Fruit fly (Drosophila melanogaster): ENCODE results near the gene CG4045.

CG4045 gene

DNA sequence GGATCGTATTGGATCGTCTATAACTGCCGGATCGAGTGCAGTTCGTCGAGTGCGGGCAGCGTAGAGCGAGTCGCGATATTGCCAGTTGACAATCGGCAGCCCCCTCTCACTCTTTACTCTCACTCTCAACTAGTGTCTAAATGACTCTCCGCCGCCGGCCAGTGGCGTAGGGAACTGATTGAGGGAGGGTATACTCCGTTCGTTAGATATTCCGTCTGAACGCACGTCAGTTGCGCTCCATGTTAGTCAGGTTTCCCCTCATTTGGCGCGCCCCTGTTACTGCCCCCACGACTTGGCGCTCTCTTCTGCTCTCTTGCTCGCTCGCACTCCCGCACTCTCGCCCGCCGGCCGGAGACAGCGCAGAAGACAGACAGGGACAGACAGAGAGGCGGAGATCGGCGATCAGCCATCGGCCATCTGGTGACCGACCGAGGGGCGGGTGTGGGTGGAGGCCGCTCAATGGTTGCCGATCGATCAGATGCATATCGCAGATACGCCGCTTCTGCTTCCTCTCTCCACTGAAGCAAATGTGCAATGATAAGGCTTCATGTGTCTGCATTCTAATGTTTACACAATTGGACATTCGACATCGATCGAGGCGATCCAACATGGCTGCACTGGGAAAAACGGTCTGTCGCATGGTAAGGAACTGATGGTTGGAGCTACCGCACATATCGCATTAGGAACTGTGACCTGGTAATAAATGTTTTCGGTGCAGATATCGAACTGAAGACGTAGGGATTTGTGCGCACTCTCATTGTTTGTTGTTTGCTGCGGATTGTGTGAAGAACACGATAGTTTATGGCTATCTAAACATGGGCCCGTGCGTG lies 25.4 kb downstream of the CG4045 start, which contains the start of gene moody (continued):
- TF ChIP-seq CG15011 (GFP tag; optimal IDR thresholded peaks at IDR 0.05) (peak; percentile 90), CG11560 (tag; IDR thresholded peaks at IDR 0.05) (peak; percentile 90), dimm (GFP tag; IDR thresholded peaks at IDR 0.05) (peak; percentile 93), dmrt11E (tag; optimal IDR thresholded peaks at IDR 0.05) (peak; percentile 81), CG8089 (GFP tag; optimal IDR thresholded peaks at IDR 0.05) (peak; percentile 94), odd (GFP tag; optimal IDR thresholded peaks at IDR 0.05) (peak; percentile 97), CG14965 (GFP tag; optimal IDR thresholded peaks at IDR 0.05; ENCODE audit: borderline replicate concordance) (peak; percentile 74), wdn (GFP tag; IDR thresholded peaks at IDR 0.05) (peak; percentile 99), h (optimal IDR thresholded peaks at IDR 0.05) (no peak), yki (optimal IDR thresholded peaks at IDR 0.05) (no peak), tna (GFP tag; IDR thresholded peaks at IDR 0.05; ENCODE audit: partially characterized antibody) (no peak), B-H2 (GFP tag; optimal IDR thresholded peaks at IDR 0.05) (peak; percentile 99), usp (GFP tag; optimal IDR thresholded peaks at IDR 0.05) (no peak), pum (GFP tag; optimal IDR thresholded peaks at IDR 0.05) (peak; percentile 98), tin (GFP tag; optimal IDR thresholded peaks at IDR 0.05) (peak; percentile 98), Med (GFP tag) (peak; percentile 100), CG18011 (GFP tag; optimal IDR thresholded peaks at IDR 0.05) (peak; percentile 90), CG32772 (GFP tag; IDR thresholded peaks at IDR 0.05) (peak; percentile 98), CG5180 (GFP tag; optimal IDR thresholded peaks at IDR 0.05) (peak; percentile 89), CG13775 (GFP tag; optimal IDR thresholded peaks at IDR 0.05) (peak; percentile 90), CG9797 (GFP tag; optimal IDR thresholded peaks at IDR 0.05) (peak; percentile 35), slou (GFP tag; optimal IDR thresholded peaks at IDR 0.05) (peak; percentile 87), Hr39 (optimal IDR thresholded peaks at IDR 0.05) (no peak), bigmax (GFP tag; optimal IDR thresholded peaks at IDR 0.05) (peak; percentile 62), sima (GFP tag; optimal IDR thresholded peaks at IDR 0.05) (peak; percentile 88), CG4360 (GFP tag; IDR thresholded peaks at IDR 0.05) (peak; percentile 79), CG10209 (GFP tag; optimal IDR thresholded peaks at IDR 0.05) (peak; percentile 97), Ptx1 (GFP tag; IDR thresholded peaks at IDR 0.05) (peak; percentile 98), Dip2 (GFP tag; IDR thresholded peaks at IDR 0.05) (peak; percentile 57; the same call in 1 of the 2 replicates), CG10147 (GFP tag; optimal IDR thresholded peaks at IDR 0.05) (peak; percentile 90), CG3163 (GFP tag; optimal IDR thresholded peaks at IDR 0.05) (peak; percentile 90), mld (GFP tag; IDR thresholded peaks at IDR 0.05; ENCODE audit: partially characterized antibody) (no peak), HLHmδ (GFP tag; optimal IDR thresholded peaks at IDR 0.05) (peak; percentile 97), wek (GFP tag; optimal IDR thresholded peaks at IDR 0.05) (peak; percentile 92), CG12155 (GFP tag; optimal IDR thresholded peaks at IDR 0.05) (peak; percentile 97), Hand (GFP tag; optimal IDR thresholded peaks at IDR 0.05) (peak; percentile 97), gsb-n (tag; optimal IDR thresholded peaks at IDR 0.05) (peak; percentile 85), nerfin-2 (GFP tag; IDR thresholded peaks at IDR 0.05; ENCODE audit: partially characterized antibody) (no peak), chm (GFP tag; IDR thresholded peaks at IDR 0.05) (peak; percentile 99), Optix (GFP tag; IDR thresholded peaks at IDR 0.05) (peak; percentile 97), Atf3 (GFP tag; optimal IDR thresholded peaks at IDR 0.05) (peak; percentile 95), CG8478 (optimal IDR thresholded peaks at IDR 0.05) (peak; percentile 50), ranshi (GFP tag; IDR thresholded peaks at IDR 0.05) (peak; percentile 98), CG15269 (tag; optimal IDR thresholded peaks at IDR 0.05) (peak; percentile 97), CG7271 (tag; optimal IDR thresholded peaks at IDR 0.05) (no peak), Stat92E (GFP tag; optimal IDR thresholded peaks at IDR 0.05) (peak in 1 of 3 experiments; percentile 85), CG1792 (GFP tag; optimal IDR thresholded peaks at IDR 0.05) (peak; percentile 96), Dip3 (GFP tag; optimal IDR thresholded peaks at IDR 0.05) (peak; percentile 96), Mad (GFP tag; optimal IDR thresholded peaks at IDR 0.05) (peak; percentile 97)

Measured in whole organism, embryonic.